Worm (Caenorhabditis elegans) whole organism, late embryonic: ENCODE results near the gene srlf-5.

Experiments
- C08G9.2 ChIP-seq: sonication (generic microtip); optimal IDR thresholded peaks from 2 replicates; lab custom pipeline; 2016; ENCODE audit warnings: mild to moderate bottlenecking, missing genetic modification characterization, moderate library complexity, missing compliant biosample characterization
- ahr-1 ChIP-seq: sonication (generic microtip); optimal IDR thresholded peaks from 2 replicates; lab custom pipeline; 2016; ENCODE audit warnings: missing genetic modification characterization, missing compliant biosample characterization
- ceh-14 ChIP-seq: sonication (generic microtip); optimal IDR thresholded peaks from 2 replicates; lab custom pipeline; 2016; ENCODE audit warnings: missing genotype, missing genetic modification characterization, missing compliant biosample characterization
- ceh-24 ChIP-seq: sonication (generic microtip); optimal IDR thresholded peaks from 2 replicates; lab custom pipeline; 2016; ENCODE audit warnings: mild to moderate bottlenecking, missing genetic modification characterization, missing compliant biosample characterization
- ceh-30 ChIP-seq: fragments of 150-350 bp; optimal IDR thresholded peaks from 2 replicates; lab custom pipeline; 2014; ENCODE audit warnings: missing biosample characterization, missing genetic modification characterization
- ceh-45 ChIP-seq: fragments of 200-800 bp; sonication (Bioruptor generic); IDR thresholded peaks from 2 replicates; pipeline ENCODE4 v1.3.6; 2022; ENCODE audit warnings: missing genetic modification reagents, missing genetic modification characterization, missing compliant biosample characterization
- ceh-48 ChIP-seq: sonication (generic microtip); optimal IDR thresholded peaks from 2 replicates; lab custom pipeline; 2016; ENCODE audit warnings: missing genetic modification characterization, inconsistent platforms, missing compliant biosample characterization
- elt-2 ChIP-seq: sonication (generic microtip); optimal IDR thresholded peaks from 2 replicates; lab custom pipeline; 2016; ENCODE audit warnings: missing genetic modification reagents, missing genetic modification characterization, missing compliant biosample characterization
- elt-4 ChIP-seq: sonication (generic microtip); optimal IDR thresholded peaks from 2 replicates; lab custom pipeline; 2016; ENCODE audit warnings: missing genetic modification characterization, missing compliant biosample characterization
- eyg-1 ChIP-seq: sonication (generic microtip); optimal IDR thresholded peaks from 2 replicates; lab custom pipeline; 2016; ENCODE audit warnings: missing genotype, missing genetic modification characterization, missing compliant biosample characterization
- fkh-6 ChIP-seq: sonication (generic microtip); optimal IDR thresholded peaks from 2 replicates; lab custom pipeline; 2016; ENCODE audit warnings: missing genetic modification characterization, missing compliant biosample characterization
- mec-3 ChIP-seq: sonication (generic microtip); optimal IDR thresholded peaks from 2 replicates; lab custom pipeline; 2016; ENCODE audit warnings: borderline replicate concordance, missing genetic modification characterization, missing compliant biosample characterization
- nhr-232 ChIP-seq: sonication (generic microtip); optimal IDR thresholded peaks from 2 replicates; lab custom pipeline; 2016; ENCODE audit warnings: missing genetic modification characterization, missing compliant biosample characterization
- npax-4 ChIP-seq: sonication (generic microtip); optimal IDR thresholded peaks from 2 replicates; lab custom pipeline; 2016; ENCODE audit warnings: missing genetic modification characterization, missing compliant biosample characterization
- pqm-1 ChIP-seq: sonication (generic microtip); optimal IDR thresholded peaks from 2 replicates; lab custom pipeline; 2016; ENCODE audit warnings: missing genetic modification characterization, missing compliant biosample characterization
- rnt-1 ChIP-seq: sonication (generic microtip); optimal IDR thresholded peaks from 2 replicates; lab custom pipeline; 2016; ENCODE audit warnings: missing genetic modification characterization, missing compliant biosample characterization
- sox-2 ChIP-seq: fragments of 200-800 bp; sonication (Bioruptor generic); IDR thresholded peaks from 2 replicates; pipeline ENCODE4 v1.3.6; 2022; ENCODE audit warnings: missing genetic modification reagents, missing genetic modification characterization, missing compliant biosample characterization
- tbx-2 ChIP-seq: sonication (generic microtip); optimal IDR thresholded peaks from 2 replicates; lab custom pipeline; 2016; ENCODE audit warnings: missing genetic modification characterization, missing compliant biosample characterization
- ttx-3 ChIP-seq: sonication (generic microtip); optimal IDR thresholded peaks from 2 replicates; lab custom pipeline; 2016; ENCODE audit warnings: missing genetic modification reagents, missing genetic modification characterization, missing compliant biosample characterization
- unc-42 ChIP-seq: sonication (generic microtip); optimal IDR thresholded peaks from 2 replicates; lab custom pipeline; 2016; ENCODE audit warnings: missing genotype, missing genetic modification characterization, missing compliant biosample characterization
- unc-86 ChIP-seq: sonication (generic microtip); optimal IDR thresholded peaks from 2 replicates; lab custom pipeline; 2016; ENCODE audit warnings: missing genetic modification characterization, missing compliant biosample characterization

The srlf-5 gene

DNA sequence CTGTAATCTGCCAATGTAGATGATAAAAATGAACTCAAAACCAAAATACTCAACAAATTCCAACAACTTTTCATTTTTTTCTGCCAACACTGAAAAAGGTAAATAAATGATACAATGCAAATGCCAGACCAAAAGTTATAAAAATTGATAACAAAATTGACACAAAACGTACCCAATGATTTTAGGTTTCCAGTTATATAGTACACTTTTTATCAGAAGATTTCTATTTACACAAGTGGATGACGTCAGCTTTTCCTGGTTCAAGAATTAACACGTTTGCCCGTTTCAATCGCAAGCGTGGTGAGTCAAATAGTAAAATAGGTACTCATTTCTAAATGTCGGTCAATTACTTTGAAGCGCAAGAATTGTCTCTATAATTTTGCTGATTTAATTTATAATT is 47.0 kb downstream of the srlf-5 start, which contains the start of gene ZK896.5:
Gene ZK896.5 (minus strand): TSS at position 89 of the 400 bp plus-strand sequence.
- no peak for TF ChIP-seq ceh-30 (tag; lab: Kevin White, UChicago)
- no peak for TF ChIP-seq fkh-6 (tag; lab: Kevin White, UChicago)
- TF ChIP-seq unc-86 (tag; lab: Kevin White, UChicago), result no peak
- no peak for TF ChIP-seq ahr-1 (tag; lab: Kevin White, UChicago)
- TF ChIP-seq ceh-45 (GFP tag; lab: Robert Waterston, UW), result no peak
- no peak for TF ChIP-seq npax-4
- TF ChIP-seq elt-2 (tag; lab: Kevin White, UChicago), result peak; percentile 3
- TF ChIP-seq unc-42 (tag; lab: Kevin White, UChicago), result no peak
- TF ChIP-seq, all 69 proteins: peak for 1

DNA sequence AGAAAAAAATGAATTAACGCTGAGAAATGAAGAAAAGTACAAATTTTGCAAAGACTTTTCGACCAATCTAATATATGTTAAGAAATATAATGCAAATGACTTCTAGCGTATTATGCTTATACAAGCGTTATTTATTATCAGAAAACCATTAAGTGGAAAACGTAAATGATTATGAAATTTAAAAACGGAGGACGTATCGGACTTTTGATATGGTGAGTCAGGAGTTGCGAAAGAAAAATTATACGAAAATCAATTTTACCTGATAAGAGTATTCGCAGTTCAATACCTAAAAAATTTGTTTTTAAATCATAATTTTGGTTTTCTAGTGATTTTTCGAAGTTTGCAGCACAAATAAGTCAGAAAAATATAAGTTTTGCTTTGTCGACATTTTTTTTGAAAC is 50.0 kb downstream of the srlf-5 start:
- TF ChIP-seq eyg-1 (tag; lab: Kevin White, UChicago) (no peak), mec-3 (tag; lab: Kevin White, UChicago) (no peak), nhr-232 (tag; lab: Kevin White, UChicago) (no peak), ceh-48 (tag; lab: Kevin White, UChicago) (no peak), sox-2 (no peak), rnt-1 (tag; lab: Kevin White, UChicago) (no peak), ttx-3 (tag; lab: Kevin White, UChicago) (no peak), ceh-14 (tag; lab: Kevin White, UChicago) (no peak), C08G9.2 (tag; lab: Kevin White, UChicago) (no peak), ceh-30 (tag; lab: Kevin White, UChicago) (no peak), pqm-1 (tag; lab: Kevin White, UChicago) (no peak), tbx-2 (tag; lab: Kevin White, UChicago) (no peak), elt-4 (tag; lab: Kevin White, UChicago) (no peak), ceh-24 (tag; lab: Kevin White, UChicago) (no peak), elt-2 (tag; lab: Kevin White, UChicago) (no peak)
